Fruit fly (Drosophila melanogaster) whole organism, embryonic: ENCODE data around the gene lilli.

Source experiments
- Atf-2 ChIP-seq: fragments of 200-800 bp; sonication (Bioruptor generic); optimal IDR thresholded peaks from 2 replicates; lab custom pipeline; 2016; ENCODE audit warnings: missing biosample characterization, missing genetic modification characterization
- Atf3 ChIP-seq: fragments of 200-800 bp; sonication (Bioruptor generic); optimal IDR thresholded peaks from 3 replicates; lab custom pipeline; 2016; ENCODE audit warnings: missing biosample characterization, missing genetic modification characterization
- CG10565 ChIP-seq: fragments of 200-800 bp; sonication (Bioruptor generic); optimal IDR thresholded peaks from 3 replicates; lab custom pipeline; 2016; ENCODE audit warnings: missing biosample characterization, mild to moderate bottlenecking, missing genetic modification characterization
- CG10979 ChIP-seq: fragments of 200-800 bp; sonication (Bioruptor generic); optimal IDR thresholded peaks from 2 replicates; lab custom pipeline; 2018; ENCODE audit warnings: missing biosample characterization, mild to moderate bottlenecking, missing genetic modification characterization, moderate library complexity
- CG11456 ChIP-seq: fragments of 200-800 bp; sonication (Bioruptor generic); IDR thresholded peaks from 3 replicates; pipeline ENCODE4 v1.3.6; 2022; ENCODE audit warnings: missing biosample characterization, missing genetic modification characterization
- CG11560 ChIP-seq: fragments of 200-800 bp; sonication (Bioruptor generic); IDR thresholded peaks from 3 replicates; pipeline ENCODE4 v1.3.6; 2022; ENCODE audit warnings: missing biosample characterization, missing genetic modification characterization
- CG11696 ChIP-seq: fragments of 200-800 bp; sonication (Bioruptor generic); IDR thresholded peaks from 2 replicates; pipeline ENCODE4 v1.3.6; 2022; ENCODE audit warnings: missing biosample characterization, missing genetic modification characterization
- CG12659 ChIP-seq: fragments of 200-800 bp; sonication (Bioruptor generic); optimal IDR thresholded peaks from 3 replicates; lab custom pipeline; 2017; ENCODE audit warnings: mild to moderate bottlenecking, missing biosample characterization, missing genetic modification reagents, missing genetic modification characterization
- CG13296 ChIP-seq: fragments of 200-800 bp; sonication (Bioruptor generic); optimal IDR thresholded peaks from 3 replicates; lab custom pipeline; 2018; ENCODE audit warnings: missing biosample characterization, mild to moderate bottlenecking, missing genetic modification characterization
- CG14014 ChIP-seq: fragments of 200-800 bp; sonication (Bioruptor generic); IDR thresholded peaks from 2 replicates; pipeline ENCODE4 v1.3.6; 2022; ENCODE audit warnings: missing biosample characterization, missing genetic modification characterization
- CG14667 ChIP-seq: fragments of 200-800 bp; sonication (Bioruptor generic); IDR thresholded peaks from 2 replicates; pipeline ENCODE4 v1.3.6; 2022; ENCODE audit warnings: missing biosample characterization, missing genetic modification characterization
- CG18262 ChIP-seq: fragments of 200-800 bp; optimal IDR thresholded peaks from 3 replicates; lab custom pipeline; 2019; ENCODE audit warnings: missing biosample characterization, mild to moderate bottlenecking, missing genetic modification characterization, moderate library complexity
- CG2116 ChIP-seq: fragments of 200-800 bp; sonication (Bioruptor generic); optimal IDR thresholded peaks from 3 replicates; lab custom pipeline; 2018; ENCODE audit warnings: missing biosample characterization, mild to moderate bottlenecking, missing genetic modification characterization
- CG2129 ChIP-seq: fragments of 200-800 bp; sonication (Bioruptor generic); IDR thresholded peaks from 2 replicates; pipeline ENCODE4 v1.3.6; 2022; ENCODE audit warnings: missing biosample characterization, missing genetic modification characterization; ENCODE audit not compliant: partially characterized antibody
- CG2889 ChIP-seq: fragments of 200-800 bp; sonication (Bioruptor generic); IDR thresholded peaks from 3 replicates; pipeline ENCODE4 v1.3.6; 2022; ENCODE audit warnings: missing biosample characterization, missing genetic modification characterization
- CG30403 ChIP-seq: fragments of 200-800 bp; sonication (Bioruptor generic); optimal IDR thresholded peaks from 3 replicates; lab custom pipeline; 2016; ENCODE audit warnings: missing biosample characterization, missing genetic modification characterization
- CG3163 ChIP-seq: fragments of 200-800 bp; sonication (Bioruptor generic); optimal IDR thresholded peaks from 3 replicates; lab custom pipeline; 2016; ENCODE audit warnings: missing biosample characterization, missing genetic modification characterization
- CG33213 ChIP-seq: fragments of 200-800 bp; sonication (Bioruptor generic); optimal IDR thresholded peaks from 3 replicates; lab custom pipeline; 2016; ENCODE audit warnings: missing biosample characterization, missing genetic modification characterization
- CG4328 ChIP-seq: fragments of 200-800 bp; sonication (Bioruptor generic); optimal IDR thresholded peaks from 3 replicates; lab custom pipeline; 2017; ENCODE audit warnings: missing biosample characterization, missing genetic modification reagents, missing genetic modification characterization
- CG4707 ChIP-seq: fragments of 200-800 bp; sonication (Bioruptor generic); optimal IDR thresholded peaks from 2 replicates; lab custom pipeline; 2018; ENCODE audit warnings: missing biosample characterization, mild to moderate bottlenecking, missing genetic modification characterization, moderate library complexity
- CG4730 ChIP-seq: fragments of 200-800 bp; sonication (Bioruptor generic); IDR thresholded peaks from 2 replicates; pipeline ENCODE4 v1.3.6; 2022; ENCODE audit warnings: missing biosample characterization, missing genetic modification characterization
- CG5953 ChIP-seq: fragments of 200-800 bp; sonication (Bioruptor generic); IDR thresholded peaks from 2 replicates; pipeline ENCODE4 v1.3.6; 2022; ENCODE audit warnings: missing biosample characterization, missing genetic modification characterization
- CG7928 ChIP-seq: fragments of 200-800 bp; sonication (Bioruptor generic); optimal IDR thresholded peaks from 2 replicates; lab custom pipeline; 2017; ENCODE audit warnings: missing biosample characterization, mild to moderate bottlenecking, missing genetic modification characterization
- CG9437 ChIP-seq: fragments of 200-800 bp; sonication (Bioruptor generic); optimal IDR thresholded peaks from 2 replicates; lab custom pipeline; 2018; ENCODE audit warnings: missing biosample characterization, mild to moderate bottlenecking, missing genetic modification characterization
- Dbx ChIP-seq: fragments of 200-800 bp; sonication (Bioruptor generic); IDR thresholded peaks from 3 replicates; pipeline ENCODE4 v1.3.6; 2022; ENCODE audit warnings: missing biosample characterization, missing genetic modification characterization
- Dek ChIP-seq: fragments of 200-800 bp; sonication (Bioruptor generic); optimal IDR thresholded peaks from 3 replicates; lab custom pipeline; 2019; ENCODE audit warnings: missing biosample characterization, mild to moderate bottlenecking, missing genetic modification characterization, moderate library complexity
- Dfd ChIP-seq, 2 experiments: fragments of >200 bp; optimal IDR thresholded peaks; 2 replicates each; lab custom pipeline; 2017; ENCODE audit warnings: missing biosample characterization in 2 of 2, missing genetic modification characterization in 2 of 2
- Dip3 ChIP-seq: fragments of 200-800 bp; sonication (Bioruptor generic); optimal IDR thresholded peaks from 3 replicates; lab custom pipeline; 2016; ENCODE audit warnings: missing biosample characterization, missing genetic modification characterization
- Elba2 ChIP-seq: fragments of 200-800 bp; sonication (Bioruptor generic); optimal IDR thresholded peaks from 3 replicates; lab custom pipeline; 2016; ENCODE audit warnings: missing biosample characterization, missing genetic modification characterization
- Fer1 ChIP-seq: fragments of 200-800 bp; sonication (Bioruptor generic); optimal IDR thresholded peaks from 2 replicates; lab custom pipeline; 2017; ENCODE audit warnings: missing biosample characterization, mild to moderate bottlenecking, missing genetic modification characterization
- MTF-1 ChIP-seq: fragments of 200-800 bp; sonication (Bioruptor generic); optimal IDR thresholded peaks from 2 replicates; lab custom pipeline; 2018; ENCODE audit warnings: missing biosample characterization, mild to moderate bottlenecking, missing genetic modification characterization, borderline replicate concordance
- Optix ChIP-seq: fragments of 200-800 bp; sonication (Bioruptor generic); IDR thresholded peaks from 3 replicates; pipeline ENCODE4 v1.3.6; 2022; ENCODE audit warnings: missing biosample characterization, missing genetic modification characterization
- Six4 ChIP-seq: fragments of 200-800 bp; sonication (Bioruptor generic); optimal IDR thresholded peaks from 2 replicates; lab custom pipeline; 2016; ENCODE audit warnings: missing biosample characterization, missing genetic modification characterization
- TFAM ChIP-seq: fragments of 200-800 bp; sonication (Bioruptor generic); optimal IDR thresholded peaks from 2 replicates; lab custom pipeline; 2017; ENCODE audit warnings: missing biosample characterization, missing genetic modification characterization, inconsistent platforms
- ab ChIP-seq: fragments of 200-800 bp; sonication (Bioruptor generic); optimal IDR thresholded peaks from 2 replicates; lab custom pipeline; 2016; ENCODE audit warnings: missing biosample characterization, missing genetic modification characterization
- ara ChIP-seq: fragments of 200-800 bp; sonication (Bioruptor generic); IDR thresholded peaks from 2 replicates; pipeline ENCODE4 v1.3.6; 2022; ENCODE audit warnings: missing biosample characterization, missing genetic modification characterization
- cas ChIP-seq: fragments of 200-800 bp; sonication (Bioruptor generic); IDR thresholded peaks from 2 replicates; pipeline ENCODE4 v1.3.6; 2022; ENCODE audit warnings: missing biosample characterization, missing genetic modification characterization
- chif ChIP-seq, 2 experiments: fragments of 200-800 bp; sonication (Bioruptor generic); optimal IDR thresholded peaks; 3 replicates each; lab custom pipeline; 2016; ENCODE audit warnings: missing biosample characterization in 2 of 2, missing genetic modification characterization in 2 of 2
- crp ChIP-seq, 2 experiments: fragments of 200-800 bp; sonication (Bioruptor generic); optimal IDR thresholded peaks; 2 replicates in 1 of 2; 3 replicates in 1 of 2; lab custom pipeline; 2017; ENCODE audit warnings: missing biosample characterization in 2 of 2, missing genetic modification characterization in 2 of 2, mild to moderate bottlenecking in 1 of 2, moderate library complexity in 1 of 2
- dimm ChIP-seq: fragments of 200-800 bp; sonication (Bioruptor generic); IDR thresholded peaks from 2 replicates; pipeline ENCODE4 v1.3.6; 2022; ENCODE audit warnings: missing biosample characterization, missing genetic modification characterization
- dmrt99B ChIP-seq: fragments of 200-800 bp; sonication (Bioruptor generic); optimal IDR thresholded peaks from 2 replicates; lab custom pipeline; 2018; ENCODE audit warnings: missing biosample characterization, mild to moderate bottlenecking, missing genetic modification characterization, moderate library complexity
- ems ChIP-seq: fragments of 200-800 bp; sonication (Bioruptor generic); optimal IDR thresholded peaks from 3 replicates; lab custom pipeline; 2016; ENCODE audit warnings: missing biosample characterization, missing genetic modification characterization
- fd102C ChIP-seq: fragments of 200-800 bp; sonication (Bioruptor generic); optimal IDR thresholded peaks from 2 replicates; lab custom pipeline; 2018; ENCODE audit warnings: missing biosample characterization, mild to moderate bottlenecking, missing genetic modification characterization, moderate library complexity
- gfzf ChIP-seq: fragments of 200-800 bp; sonication (Bioruptor generic); optimal IDR thresholded peaks from 2 replicates; lab custom pipeline; 2016; ENCODE audit warnings: missing biosample characterization, mild to moderate bottlenecking, missing genetic modification characterization, moderate library complexity
- gsb-n ChIP-seq: fragments of 200-800 bp; sonication (Bioruptor generic); optimal IDR thresholded peaks from 3 replicates; lab custom pipeline; 2018; ENCODE audit warnings: missing biosample characterization, mild to moderate bottlenecking, missing genetic modification characterization
- nau ChIP-seq: fragments of 200-800 bp; sonication (Bioruptor generic); optimal IDR thresholded peaks from 3 replicates; lab custom pipeline; 2017; ENCODE audit warnings: missing biosample characterization, mild to moderate bottlenecking, missing genetic modification characterization, missing genetic modification reagents
- shn ChIP-seq: fragments of 200-800 bp; sonication (Bioruptor generic); optimal IDR thresholded peaks from 3 replicates; lab custom pipeline; 2016; ENCODE audit warnings: missing biosample characterization, missing genetic modification characterization
- sima ChIP-seq: fragments of 200-800 bp; sonication (Bioruptor generic); optimal IDR thresholded peaks from 2 replicates; lab custom pipeline; 2016; ENCODE audit warnings: missing biosample characterization, missing genetic modification characterization
- sob ChIP-seq: fragments of 200-800 bp; sonication (Bioruptor generic); IDR thresholded peaks from 2 replicates; pipeline ENCODE4 v1.3.6; 2022; ENCODE audit warnings: missing biosample characterization, missing genetic modification characterization
- trh ChIP-seq: fragments of 200-800 bp; sonication (Bioruptor generic); optimal IDR thresholded peaks from 2 replicates; lab custom pipeline; 2016; ENCODE audit warnings: missing biosample characterization, missing genetic modification characterization
- unpg ChIP-seq: fragments of 200-800 bp; sonication (Bioruptor generic); optimal IDR thresholded peaks from 3 replicates; lab custom pipeline; 2018; ENCODE audit warnings: missing biosample characterization, mild to moderate bottlenecking, missing genetic modification characterization, moderate library complexity

Gene lilli

DNA sequence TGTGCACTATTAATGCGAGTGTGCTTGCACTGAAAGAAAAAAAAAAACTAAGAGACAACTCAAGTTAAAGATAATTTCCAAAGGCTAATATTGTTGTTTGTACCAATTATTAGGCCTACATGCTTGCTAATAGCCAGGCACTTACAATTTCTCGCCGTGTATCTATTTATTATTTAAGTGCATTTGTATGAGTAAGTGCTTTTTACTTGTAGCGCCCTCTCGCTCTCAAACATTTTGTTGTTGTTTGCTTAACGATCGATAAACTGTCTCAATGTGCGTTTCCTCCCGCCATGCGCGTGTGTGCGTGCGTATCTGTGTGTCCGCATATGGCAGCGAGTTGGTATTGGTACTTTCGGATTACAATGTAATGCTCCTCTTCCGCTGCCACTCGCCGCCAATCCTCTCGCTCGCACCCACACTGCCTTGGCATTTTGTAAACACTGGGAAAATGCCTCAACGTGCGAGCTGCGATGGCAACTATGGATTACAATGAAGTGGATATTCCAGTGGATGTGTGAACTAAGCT is 11.4 kb downstream of the lilli start (continued):
- peak; percentile 68 for TF ChIP-seq CG11560 (tag; lab: Robert Waterston, UW)
- peak; percentile 83 for TF ChIP-seq Optix (GFP tag; lab: Robert Waterston, UW)
- peak; percentile 11 for TF ChIP-seq TFAM
- TF ChIP-seq CG4730 = peak; percentile 75
- TF ChIP-seq Dbx (GFP tag; lab: Robert Waterston, UW) = peak; percentile 73
- TF ChIP-seq CG11696 = peak; percentile 48
- TF ChIP-seq CG3163 = peak; percentile 52
- peak; percentile 42 for TF ChIP-seq Dip3
- TF ChIP-seq CG10979 = peak; percentile 75
- peak; percentile 58 for TF ChIP-seq sima (GFP tag; lab: Kevin White, UChicago)
- TF ChIP-seq MTF-1 = peak; percentile 19
- TF ChIP-seq Dfd (GFP tag; optimal IDR thresholded peaks at IDR 0.05; lab: Kevin White, UChicago) = no peak
- TF ChIP-seq gsb-n (tag; lab: Kevin White, UChicago) = peak; percentile 62
- peak; percentile 64 for TF ChIP-seq CG14014 (GFP tag; lab: Robert Waterston, UW)
- TF ChIP-seq CG13296 = no peak
- TF ChIP-seq Fer1 = peak; percentile 19
- no peak for TF ChIP-seq CG2129 (GFP tag; lab: Robert Waterston, UW)
- peak; percentile 72 for TF ChIP-seq ems (GFP tag; lab: Kevin White, UChicago)
- peak; percentile 80 for TF ChIP-seq dmrt99B (tag; lab: Kevin White, UChicago)
- peak; percentile 86 for TF ChIP-seq shn (GFP tag; lab: Kevin White, UChicago)
- 0 out of 2 replicates have a peak, but pooled peaks have one; percentile 34 for TF ChIP-seq dimm
- peak; percentile 77 for TF ChIP-seq ara (GFP tag; lab: Robert Waterston, UW)
- peak; percentile 61 for TF ChIP-seq CG12659 (GFP tag; lab: Kevin White, UChicago)
- peak in 1 of 2 experiments; percentile 21 for TF ChIP-seq crp (GFP tag; optimal IDR thresholded peaks at IDR 0.05; lab: Kevin White, UChicago)
- TF ChIP-seq CG5953 = peak; percentile 46; the same call in 1 of the 2 replicates
- TF ChIP-seq cas (GFP tag; lab: Robert Waterston, UW) = no peak
- TF ChIP-seq unpg (GFP tag; lab: Kevin White, UChicago) = peak; percentile 77
- TF ChIP-seq CG14667 = peak; percentile 81
- no peak for TF ChIP-seq Elba2 (GFP tag; lab: Kevin White, UChicago)
- TF ChIP-seq Atf3 = peak; percentile 84
- peak; percentile 79 for TF ChIP-seq CG2889 (GFP tag; lab: Robert Waterston, UW)
- TF ChIP-seq gfzf (GFP tag; lab: Kevin White, UChicago) = no peak
- peak; percentile 80 for TF ChIP-seq Six4 (GFP tag; lab: Kevin White, UChicago)
- TF ChIP-seq CG10565 = peak; percentile 37
- TF ChIP-seq CG4707 (GFP tag; lab: Kevin White, UChicago) = no peak
- TF ChIP-seq CG2116 (GFP tag; lab: Kevin White, UChicago) = peak; percentile 43
- TF ChIP-seq chif (GFP tag; optimal IDR thresholded peaks at IDR 0.05; lab: Kevin White, UChicago) = peak; percentile 91
- TF ChIP-seq CG9437 = peak; percentile 70
- TF ChIP-seq CG18262 (tag; lab: Kevin White, UChicago) = peak; percentile 77
- peak; percentile 63 for TF ChIP-seq trh
- peak; percentile 80 for TF ChIP-seq CG11456 (GFP tag; lab: Robert Waterston, UW)
- TF ChIP-seq CG7928 (GFP tag; lab: Kevin White, UChicago) = no peak
- TF ChIP-seq ab (GFP tag; lab: Kevin White, UChicago) = peak; percentile 76
- TF ChIP-seq CG4328 (GFP tag; lab: Kevin White, UChicago) = no peak
- peak; percentile 80 for TF ChIP-seq sob (GFP tag; lab: Robert Waterston, UW)
- TF ChIP-seq CG33213 (GFP tag; lab: Kevin White, UChicago) = peak; percentile 66
- TF ChIP-seq Atf-2 (GFP tag; lab: Kevin White, UChicago) = peak; percentile 88
- no peak for TF ChIP-seq fd102C
- peak; percentile 90 for TF ChIP-seq CG30403 (GFP tag; lab: Kevin White, UChicago)
- peak; percentile 28 for TF ChIP-seq nau
- TF ChIP-seq Dek (tag; lab: Kevin White, UChicago) = peak; percentile 50
